Worm (Caenorhabditis elegans): ENCODE results near the gene pals-28.

- TF ChIP-seq ztf-4 (tag; optimal IDR thresholded peaks at IDR 0.05) (no peak), nhr-23 (tag; optimal IDR thresholded peaks at IDR 0.05) (no peak), sea-2 (GFP tag; optimal IDR thresholded peaks at IDR 0.05) (no peak), ceh-82 (tag; optimal IDR thresholded peaks at IDR 0.05) (no peak), aly-2 (tag; optimal IDR thresholded peaks at IDR 0.05) (no peak), ZK546.5 (tag; optimal IDR thresholded peaks at IDR 0.05) (no peak), mdl-1 (tag; optimal IDR thresholded peaks at IDR 0.05) (no peak)
Measured at ce11 chrIII:4412108-4413009, 27.8 kb downstream of the pals-28 start.
